Fruit fly (Drosophila melanogaster): ENCODE results near the gene CG9636.

The CG9636 gene

dm6 chr3R:8285727-8286344, 42.2 kb upstream of the CG9636 start:
- TF ChIP-seq trem (tag; optimal IDR thresholded peaks at IDR 0.05) (peak; percentile 9), twi (tag; optimal IDR thresholded peaks at IDR 0.05) (peak; percentile 83), dmrt11E (tag; optimal IDR thresholded peaks at IDR 0.05) (peak; percentile 29), CG10267 (tag; optimal IDR thresholded peaks at IDR 0.05) (peak; percentile 36), Optix (GFP tag; IDR thresholded peaks at IDR 0.05) (0 out of 3 replicates have a peak, but pooled peaks have one; percentile 14), gro (GFP tag; optimal IDR thresholded peaks at IDR 0.05) (no peak), lola (GFP tag; optimal IDR thresholded peaks at IDR 0.05) (peak in 1 of 3 experiments; percentile 11), Dek (tag; optimal IDR thresholded peaks at IDR 0.05) (no peak), CG17829 (tag; optimal IDR thresholded peaks at IDR 0.05) (peak; percentile 12), CG14710 (tag; optimal IDR thresholded peaks at IDR 0.05) (peak; percentile 28), vfl (GFP tag; optimal IDR thresholded peaks at IDR 0.05) (no peak), ttk (GFP tag; IDR thresholded peaks at IDR 0.05) (no peak), CG15696 (tag; optimal IDR thresholded peaks at IDR 0.05) (peak; percentile 76), Atf3 (GFP tag; optimal IDR thresholded peaks at IDR 0.05) (no peak), D (optimal IDR thresholded peaks at IDR 0.05) (peak; percentile 71), D (GFP tag; optimal IDR thresholded peaks at IDR 0.05) (no peak), ato (GFP tag; IDR thresholded peaks at IDR 0.05; ENCODE audit: partially characterized antibody) (peak; percentile 42; the same call in 1 of the 2 replicates), klu (GFP tag; IDR thresholded peaks at IDR 0.05) (no peak), CG1832 (GFP tag; optimal IDR thresholded peaks at IDR 0.05) (peak; percentile 41), zf30C (GFP tag; optimal IDR thresholded peaks at IDR 0.05) (peak; percentile 66), CG9727 (GFP tag; optimal IDR thresholded peaks at IDR 0.05) (peak; percentile 54), CG10979 (tag; optimal IDR thresholded peaks at IDR 0.05) (peak; percentile 42), CG8924 (tag; optimal IDR thresholded peaks at IDR 0.05) (peak; percentile 9)

- TF ChIP-seq CG2889 (GFP tag; IDR thresholded peaks at IDR 0.05) (0 out of 3 replicates have a peak, but pooled peaks have one; percentile 15), Max (GFP tag; optimal IDR thresholded peaks at IDR 0.05) (no peak), cato (GFP tag; optimal IDR thresholded peaks at IDR 0.05; ENCODE audit: borderline replicate concordance) (no peak), twi (tag; optimal IDR thresholded peaks at IDR 0.05) (peak; percentile 18), Hr3 (GFP tag; optimal IDR thresholded peaks at IDR 0.05) (no peak), tll (GFP tag; optimal IDR thresholded peaks at IDR 0.05) (peak in 1 of 2 experiments; percentile 75), Chrac-16 (GFP tag; optimal IDR thresholded peaks at IDR 0.05) (no peak), zen (tag; optimal IDR thresholded peaks at IDR 0.05) (peak; percentile 39), ken (GFP tag; IDR thresholded peaks at IDR 0.05) (no peak), D (optimal IDR thresholded peaks at IDR 0.05) (peak; percentile 100), D (GFP tag; optimal IDR thresholded peaks at IDR 0.05) (no peak)
Observed at dm6 chr3R:8284234-8284633, 40.6 kb upstream of the CG9636 start.

- peak; percentile 23 for TF ChIP-seq D19A (tag; optimal IDR thresholded peaks at IDR 0.05)
- TF ChIP-seq CG33557 (GFP tag; optimal IDR thresholded peaks at IDR 0.05), result no peak
Observed at dm6 chr3R:8282727-8283126, 39.1 kb upstream of the CG9636 start.

DNA sequence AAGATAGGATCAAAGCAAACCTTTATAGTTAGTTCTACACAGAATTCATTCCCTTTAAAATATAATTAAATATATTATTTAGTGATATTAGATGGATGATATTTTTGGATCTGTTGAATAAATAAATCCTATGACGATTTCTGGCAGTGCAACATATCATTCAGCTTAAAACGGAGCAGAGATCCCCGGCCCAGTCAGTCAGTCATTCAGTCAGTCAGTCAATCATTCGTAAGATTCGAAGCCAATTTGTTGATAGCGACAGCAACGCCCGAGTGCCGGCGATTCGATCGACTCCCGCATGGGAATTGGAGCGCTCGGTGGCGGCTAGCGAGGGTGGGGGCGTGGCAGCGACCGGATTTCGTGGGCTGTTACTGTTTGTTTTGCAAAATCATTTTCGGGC, 36.4 kb upstream of the CG9636 start:
- TF ChIP-seq Mad (GFP tag; optimal IDR thresholded peaks at IDR 0.05) (no peak), trh (GFP tag; optimal IDR thresholded peaks at IDR 0.05) (no peak), CG3995 (GFP tag; optimal IDR thresholded peaks at IDR 0.05) (no peak), Stat92E (GFP tag; optimal IDR thresholded peaks at IDR 0.05) (no peak), Opbp (GFP tag; IDR thresholded peaks at IDR 0.05; ENCODE audit: partially characterized antibody) (0 out of 3 replicates have a peak, but pooled peaks have one; percentile 32), CG2129 (GFP tag; IDR thresholded peaks at IDR 0.05; ENCODE audit: partially characterized antibody) (no peak), sens (GFP tag) (peak; percentile 19), gt (GFP tag; IDR thresholded peaks at IDR 0.05) (no peak), CG8281 (tag; optimal IDR thresholded peaks at IDR 0.05) (peak; percentile 90), Pdp1 (GFP tag; optimal IDR thresholded peaks at IDR 0.05) (no peak)

Data from whole organism, embryonic.